Fruit fly (Drosophila melanogaster): Measurements from ENCODE around the gene Afti.

Gene Afti

DNA sequence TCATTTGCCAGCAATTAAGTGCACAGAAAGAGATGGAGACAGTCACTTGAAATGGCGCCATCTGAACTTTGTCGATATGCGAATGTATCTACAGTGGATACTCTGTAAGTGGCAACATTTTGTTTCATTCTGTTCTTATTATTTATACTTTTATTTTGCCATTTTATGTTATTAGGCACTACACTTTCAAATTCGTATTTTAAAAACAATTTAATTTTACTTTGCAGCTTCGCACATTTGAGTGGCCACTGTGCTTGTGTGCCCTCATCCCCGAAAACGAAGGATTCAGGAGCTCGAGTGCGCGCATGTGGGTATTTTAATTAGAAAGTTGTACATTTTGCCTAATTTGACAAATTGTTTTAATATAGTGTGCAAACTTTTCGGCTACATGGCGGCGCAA, 30.9 kb upstream of the Afti start (continued):
- TF ChIP-seq kni (GFP tag; optimal IDR thresholded peaks at IDR 0.05) (no peak), sqz (GFP tag; optimal IDR thresholded peaks at IDR 0.05) (no peak), Drgx (GFP tag; IDR thresholded peaks at IDR 0.05) (peak; percentile 68), CG6689 (GFP tag; IDR thresholded peaks at IDR 0.05) (peak; percentile 44; the same call in 1 of the 2 replicates), Mes4 (GFP tag; optimal IDR thresholded peaks at IDR 0.05) (no peak), CG18476 (GFP tag; optimal IDR thresholded peaks at IDR 0.05) (peak; percentile 11), CG17568 (GFP tag; optimal IDR thresholded peaks at IDR 0.05) (peak; percentile 18), Dfd (GFP tag; optimal IDR thresholded peaks at IDR 0.05) (no peak), CG2875 (GFP tag; optimal IDR thresholded peaks at IDR 0.05) (no peak), Sox100B (GFP tag; optimal IDR thresholded peaks at IDR 0.05) (no peak), ken (GFP tag; IDR thresholded peaks at IDR 0.05) (peak; percentile 59; the same call in 1 of the 3 replicates), schlank (tag; optimal IDR thresholded peaks at IDR 0.05) (no peak), hb (GFP tag; IDR thresholded peaks at IDR 0.05; ENCODE audit: partially characterized antibody) (no peak), Nf-YA (GFP tag; IDR thresholded peaks at IDR 0.05) (no peak), wdn (GFP tag; IDR thresholded peaks at IDR 0.05) (no peak), CG7556 (GFP tag; optimal IDR thresholded peaks at IDR 0.05) (peak; percentile 19), corto (GFP tag; optimal IDR thresholded peaks at IDR 0.05) (no peak), sens (GFP tag) (peak; percentile 77), nom (GFP tag; optimal IDR thresholded peaks at IDR 0.05) (peak; percentile 48), CG1792 (GFP tag; optimal IDR thresholded peaks at IDR 0.05) (peak; percentile 17), kah (GFP tag; optimal IDR thresholded peaks at IDR 0.05) (no peak), CG5245 (GFP tag; optimal IDR thresholded peaks at IDR 0.05) (peak; percentile 39), CG31388 (GFP tag; optimal IDR thresholded peaks at IDR 0.05) (no peak), dysf (GFP tag; IDR thresholded peaks at IDR 0.05) (no peak), lmd (GFP tag; IDR thresholded peaks at IDR 0.05) (peak; percentile 33; the same call in 1 of the 2 replicates), MTF-1 (GFP tag; optimal IDR thresholded peaks at IDR 0.05; ENCODE audit: borderline replicate concordance) (no peak), Jarid2 (GFP tag; optimal IDR thresholded peaks at IDR 0.05) (no peak), fd64A (GFP tag; optimal IDR thresholded peaks at IDR 0.05) (no peak), Dbx (GFP tag; IDR thresholded peaks at IDR 0.05) (peak; percentile 65; the same call in 2 of the 3 replicates), CG6175 (GFP tag; IDR thresholded peaks at IDR 0.05) (no peak), CG2129 (GFP tag; IDR thresholded peaks at IDR 0.05; ENCODE audit: partially characterized antibody) (no peak), MESR4 (GFP tag; optimal IDR thresholded peaks at IDR 0.05) (no peak), CG16779 (GFP tag; IDR thresholded peaks at IDR 0.05) (no peak), NfI (GFP tag; optimal IDR thresholded peaks at IDR 0.05) (peak; percentile 20), Lim3 (GFP tag; IDR thresholded peaks at IDR 0.05) (no peak), knrl (GFP tag; IDR thresholded peaks at IDR 0.05; ENCODE audit: partially characterized antibody) (no peak), Aef1 (GFP tag; IDR thresholded peaks at IDR 0.05) (peak; percentile 45; the same call in 2 of the 3 replicates), dan (GFP tag; IDR thresholded peaks at IDR 0.05) (no peak), HHEX (GFP tag; optimal IDR thresholded peaks at IDR 0.05) (peak; percentile 10), CG15696 (tag; optimal IDR thresholded peaks at IDR 0.05) (peak; percentile 49), Adf1 (GFP tag; IDR thresholded peaks at IDR 0.05) (no peak), Doc3 (GFP tag; IDR thresholded peaks at IDR 0.05; ENCODE audit: partially characterized antibody) (no peak), CG15073 (GFP tag; optimal IDR thresholded peaks at IDR 0.05) (no peak), stwl (tag; optimal IDR thresholded peaks at IDR 0.05) (no peak), CG3995 (GFP tag; optimal IDR thresholded peaks at IDR 0.05) (no peak), Nf-YB (GFP tag; optimal IDR thresholded peaks at IDR 0.05) (no peak), pita (GFP tag; optimal IDR thresholded peaks at IDR 0.05) (no peak), Opbp (GFP tag; IDR thresholded peaks at IDR 0.05; ENCODE audit: partially characterized antibody) (no peak), CTCF (GFP tag; optimal IDR thresholded peaks at IDR 0.05) (no peak), CoRest (tag; optimal IDR thresholded peaks at IDR 0.05) (peak; percentile 30), gsb (GFP tag; IDR thresholded peaks at IDR 0.05) (no peak)

Data from whole organism, embryonic.